Worm (Caenorhabditis elegans) whole organism, L4 larva: Measurements from ENCODE around the gene wago-4.

ENCODE experiments used
- ama-1 ChIP-seq: fragments of 150-350 bp; optimal IDR thresholded peaks from 2 replicates; lab custom pipeline; 2014; ENCODE audit warnings: inconsistent platforms, mixed read lengths
- lin-39 ChIP-seq: fragments of 150-350 bp; optimal IDR thresholded peaks from 2 replicates; lab custom pipeline; 2014; ENCODE audit warnings: missing biosample characterization, missing genetic modification reagents, missing genetic modification characterization
- nhr-28 ChIP-seq: fragments of 150-350 bp; optimal IDR thresholded peaks from 2 replicates; lab custom pipeline; 2014; ENCODE audit warnings: missing biosample characterization, missing genetic modification characterization

- TF ChIP-seq lin-39 (tag; lab: Kevin White, UChicago) (no peak), ama-1 (no peak), nhr-28 (tag; lab: Kevin White, UChicago) (no peak)
Measured at ce11 chrII:12904174-12904573, 15.2 kb upstream of the wago-4 start, which contains the start of gene clec-66.
